Worm (Caenorhabditis elegans): ENCODE data around the gene Y55B1BR.6.
A peak's percentile ranks its signal among the peaks of the same experiment; 100 is the strongest.

Y55B1BR.6 gene

DNA sequence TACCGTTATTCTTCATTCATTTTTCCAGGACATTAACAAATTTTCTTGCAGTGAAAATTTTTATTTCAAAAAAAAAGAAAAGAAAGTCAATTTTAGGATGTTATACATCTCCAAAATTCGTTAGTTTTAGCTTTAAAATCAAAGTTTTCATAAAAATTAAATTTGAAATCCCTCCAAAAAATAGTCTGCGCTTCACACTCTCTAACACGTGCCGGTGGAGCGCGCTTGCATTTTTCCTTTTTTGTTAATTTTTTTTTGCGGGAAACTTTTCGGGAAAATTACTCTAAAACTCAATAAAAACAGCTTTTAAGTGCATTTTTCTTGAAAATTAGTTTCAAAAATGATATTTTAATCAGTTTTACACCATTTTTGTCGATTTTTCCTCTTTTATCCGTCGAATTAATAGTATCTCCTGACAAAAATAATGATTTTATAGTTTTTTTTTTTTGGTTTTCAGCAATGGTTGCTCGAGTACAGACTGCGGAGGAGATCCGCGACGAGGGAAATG is 27.5 kb upstream of the Y55B1BR.6 start, which contains the start of gene unc-45:
Gene unc-45 (plus strand): TSS at position 458 of the 508 bp plus-strand sequence.
- TF ChIP-seq lsy-2 (tag; optimal IDR thresholded peaks at IDR 0.05) (peak; percentile 61 to 82), nhr-71 (tag; optimal IDR thresholded peaks at IDR 0.05) (peak; percentile 66), sox-4 (tag; optimal IDR thresholded peaks at IDR 0.05) (no peak), snu-23 (GFP tag; optimal IDR thresholded peaks at IDR 0.05) (peak; percentile 68), dpl-1 (GFP tag; optimal IDR thresholded peaks at IDR 0.05) (peak; percentile 91 to 94 (median 92)), sup-37 (GFP tag; optimal IDR thresholded peaks at IDR 0.05) (no peak), C16A3.4 (tag; optimal IDR thresholded peaks at IDR 0.05) (peak; percentile 32), nhr-77 (tag; optimal IDR thresholded peaks at IDR 0.05) (peak; percentile 7), lin-39 (tag; optimal IDR thresholded peaks at IDR 0.05) (peak; percentile 19), ces-1 (GFP tag; optimal IDR thresholded peaks at IDR 0.05) (no peak), swsn-7 (tag; optimal IDR thresholded peaks at IDR 0.05) (peak; percentile 53), zag-1 (tag; optimal IDR thresholded peaks at IDR 0.05) (no peak), xbp-1 (tag; optimal IDR thresholded peaks at IDR 0.05) (peak; percentile 36), efl-1 (optimal IDR thresholded peaks at IDR 0.05) (peak; percentile 79 to 94), efl-1 (GFP tag; optimal IDR thresholded peaks at IDR 0.05 in 1 of 2) (peak; percentile 93 to 99), nhr-20 (tag; optimal IDR thresholded peaks at IDR 0.05) (peak; percentile 51), mep-1 (tag; optimal IDR thresholded peaks at IDR 0.05) (peak; percentile 58), lin-35 (GFP tag; optimal IDR thresholded peaks at IDR 0.05) (peak; percentile 94 to 96), ceh-82 (tag; optimal IDR thresholded peaks at IDR 0.05) (peak; percentile 38 to 73 (median 64)), tbx-2 (tag; optimal IDR thresholded peaks at IDR 0.05) (peak; percentile 40), elt-2 (tag; optimal IDR thresholded peaks at IDR 0.05) (no peak), pqm-1 (tag; optimal IDR thresholded peaks at IDR 0.05) (no peak), ceh-90 (tag; optimal IDR thresholded peaks at IDR 0.05) (no peak), nhr-12 (tag; optimal IDR thresholded peaks at IDR 0.05) (no peak), nhr-11 (tag; optimal IDR thresholded peaks at IDR 0.05) (no peak), skn-1 (tag; optimal IDR thresholded peaks at IDR 0.05) (peak; percentile 49), rnt-1 (tag; optimal IDR thresholded peaks at IDR 0.05) (peak; percentile 28), unc-130 (tag; optimal IDR thresholded peaks at IDR 0.05) (no peak), aly-2 (tag; optimal IDR thresholded peaks at IDR 0.05) (no peak), ama-1 (optimal IDR thresholded peaks at IDR 0.05) (no peak), fos-1 (tag; optimal IDR thresholded peaks at IDR 0.05) (peak; percentile 35), jun-1 (tag; optimal IDR thresholded peaks at IDR 0.05) (peak; percentile 18), lin-15B (tag; optimal IDR thresholded peaks at IDR 0.05) (peak; percentile 25), mdl-1 (tag; optimal IDR thresholded peaks at IDR 0.05) (no peak), elt-3 (tag; optimal IDR thresholded peaks at IDR 0.05) (peak in 1 of 6 experiments; percentile 17), nhr-47 (tag; optimal IDR thresholded peaks at IDR 0.05) (peak; percentile 63), fkh-8 (tag; optimal IDR thresholded peaks at IDR 0.05) (peak; percentile 28), isw-1 (GFP tag; IDR thresholded peaks at IDR 0.05) (peak; percentile 42), pax-3 (tag; optimal IDR thresholded peaks at IDR 0.05) (no peak), hlh-17 (GFP tag; optimal IDR thresholded peaks at IDR 0.05; ENCODE audit: borderline replicate concordance) (no peak), nhr-237 (tag; optimal IDR thresholded peaks at IDR 0.05) (peak; percentile 21), blmp-1 (tag; optimal IDR thresholded peaks at IDR 0.05) (peak; percentile 60), lin-13 (GFP tag; optimal IDR thresholded peaks at IDR 0.05) (peak; percentile 63), egl-27 (tag; optimal IDR thresholded peaks at IDR 0.05) (no peak)

DNA sequence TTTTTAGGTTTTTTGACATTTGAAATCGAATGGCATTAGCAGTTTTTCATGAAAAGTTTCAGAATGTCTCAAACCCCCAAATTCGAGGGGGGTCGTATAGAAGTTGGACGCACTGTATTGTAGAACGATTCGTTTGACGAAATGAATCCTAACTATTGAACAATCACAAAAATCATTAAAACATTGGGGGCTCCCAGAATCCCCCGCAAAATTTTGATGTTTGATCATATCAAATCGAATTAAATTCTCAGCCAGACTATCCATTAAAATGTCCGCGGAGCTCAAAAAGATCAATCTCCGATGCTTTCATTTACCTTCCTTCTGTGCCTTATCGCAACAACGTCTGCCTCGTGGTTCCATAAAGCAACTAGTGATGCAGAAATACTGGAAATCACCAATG is 24.9 kb upstream of the Y55B1BR.6 start, which contains the start of gene F30H5.5:
Gene F30H5.5 (plus strand): TSS at position 301 of the 400 bp plus-strand sequence.
- TF ChIP-seq nhr-76 (tag; optimal IDR thresholded peaks at IDR 0.05) (no peak), pqm-1 (tag; optimal IDR thresholded peaks at IDR 0.05) (no peak), lin-13 (GFP tag; optimal IDR thresholded peaks at IDR 0.05) (no peak), ama-1 (optimal IDR thresholded peaks at IDR 0.05) (no peak), unc-86 (tag; optimal IDR thresholded peaks at IDR 0.05) (no peak), lir-3 (tag; optimal IDR thresholded peaks at IDR 0.05; ENCODE audit: poor library complexity) (no peak), dsc-1 (tag; optimal IDR thresholded peaks at IDR 0.05) (no peak), nhr-19 (GFP tag; conservative IDR thresholded peaks at IDR 0.05) (no peak), nhr-85 (tag) (no peak), pag-3 (tag; optimal IDR thresholded peaks at IDR 0.05; ENCODE audit: borderline replicate concordance, insufficient read depth) (no peak), nhr-12 (tag; optimal IDR thresholded peaks at IDR 0.05) (no peak), unc-30 (tag; optimal IDR thresholded peaks at IDR 0.05) (no peak), fkh-8 (tag; optimal IDR thresholded peaks at IDR 0.05) (no peak), elt-3 (tag; optimal IDR thresholded peaks at IDR 0.05) (no peak)
